Worm (Caenorhabditis elegans): Measurements from ENCODE around the gene T05C12.1.

DNA sequence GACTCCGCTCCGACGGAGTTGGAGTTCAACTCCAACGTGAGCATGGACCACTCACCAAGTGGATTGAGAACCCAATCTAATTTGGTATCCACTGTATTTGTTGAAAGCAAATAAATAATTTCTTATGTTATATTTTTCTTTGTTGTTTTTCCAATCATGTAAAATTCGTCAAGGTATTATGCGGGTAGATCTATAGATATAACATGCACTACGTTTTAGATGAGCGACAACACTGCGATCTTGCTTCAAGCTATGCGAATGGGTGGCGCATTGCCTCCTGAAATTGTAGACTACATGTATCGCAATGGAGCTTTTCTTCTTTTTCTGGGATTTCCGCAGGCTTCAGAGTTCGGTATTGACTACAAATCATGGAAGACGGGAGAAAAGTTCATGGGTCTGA, 28.9 kb upstream of the T05C12.1 start, which contains the start of gene F10B5.2:
- TF ChIP-seq dao-5 (tag; optimal IDR thresholded peaks at IDR 0.05) = no peak
- no peak for TF ChIP-seq W03F9.2 (tag; optimal IDR thresholded peaks at IDR 0.05)
